Worm (Caenorhabditis elegans) whole organism, mixed stage, embryonic: ENCODE data around the gene Y54G11A.3.
A peak's percentile ranks its signal among the peaks of the same experiment; 100 is the strongest.

Experiments used
- M03D4.4 ChIP-seq: sonication (generic microtip); optimal IDR thresholded peaks from 2 replicates; lab custom pipeline; 2017; ENCODE audit warnings: mild to moderate bottlenecking, missing genetic modification characterization, missing compliant biosample characterization
- bed-3 ChIP-seq: fragments of 200-800 bp; sonication (Bioruptor generic); optimal IDR thresholded peaks from 3 replicates; lab custom pipeline; 2018; ENCODE audit warnings: mild to moderate bottlenecking, missing genetic modification characterization, moderate library complexity, missing compliant biosample characterization
- blmp-1 ChIP-seq: fragments of 150-350 bp; optimal IDR thresholded peaks from 2 replicates; lab custom pipeline; 2014; ENCODE audit warnings: missing biosample characterization, missing genetic modification characterization
- ceh-39 ChIP-seq: fragments of 150-350 bp; optimal IDR thresholded peaks from 2 replicates; lab custom pipeline; 2014; ENCODE audit warnings: missing biosample characterization, missing genetic modification characterization
- ceh-43 ChIP-seq: fragments of 200-800 bp; sonication (Bioruptor generic); optimal IDR thresholded peaks from 2 replicates; lab custom pipeline; 2018; ENCODE audit warnings: mild to moderate bottlenecking, missing genetic modification characterization, moderate library complexity, missing compliant biosample characterization
- ceh-83 ChIP-seq: fragments of 200-800 bp; sonication (Bioruptor generic); optimal IDR thresholded peaks from 2 replicates; lab custom pipeline; 2018; ENCODE audit warnings: mild to moderate bottlenecking, missing genetic modification characterization, missing compliant biosample characterization
- ces-1 ChIP-seq: fragments of 150-350 bp; optimal IDR thresholded peaks from 2 replicates; lab custom pipeline; 2014; ENCODE audit warnings: missing biosample characterization, missing genetic modification reagents, missing genetic modification characterization
- drap-1 ChIP-seq: fragments of 200-800 bp; sonication (Bioruptor generic); optimal IDR thresholded peaks from 3 replicates; lab custom pipeline; 2018; ENCODE audit warnings: mild to moderate bottlenecking, missing genetic modification characterization, missing compliant biosample characterization
- elt-3 ChIP-seq: fragments of 150-350 bp; optimal IDR thresholded peaks from 2 replicates; lab custom pipeline; 2014; ENCODE audit warnings: missing biosample characterization, missing genetic modification characterization
- flh-1 ChIP-seq: fragments of 200-800 bp; sonication (Bioruptor generic); optimal IDR thresholded peaks from 2 replicates; lab custom pipeline; 2018; ENCODE audit warnings: mild to moderate bottlenecking, missing genetic modification characterization, moderate library complexity, missing compliant biosample characterization
- ham-2 ChIP-seq: fragments of 200-800 bp; sonication (Bioruptor generic); optimal IDR thresholded peaks from 2 replicates; lab custom pipeline; 2018; ENCODE audit warnings: mild to moderate bottlenecking, missing genetic modification characterization, missing compliant biosample characterization
- hlh-1 ChIP-seq: fragments of 150-350 bp; optimal IDR thresholded peaks from 2 replicates; lab custom pipeline; 2014; ENCODE audit warnings: missing biosample characterization, missing genetic modification reagents, missing genetic modification characterization
- lin-13 ChIP-seq: fragments of 150-350 bp; optimal IDR thresholded peaks from 2 replicates; lab custom pipeline; 2014; ENCODE audit warnings: missing biosample characterization, missing genetic modification characterization
- lin-32 ChIP-seq: fragments of 200-800 bp; sonication (Bioruptor generic); optimal IDR thresholded peaks from 2 replicates; lab custom pipeline; 2018; ENCODE audit warnings: mild to moderate bottlenecking, missing genetic modification characterization, missing compliant biosample characterization
- lsy-2 ChIP-seq: fragments of 150-350 bp; optimal IDR thresholded peaks from 2 replicates; lab custom pipeline; 2014; ENCODE audit warnings: missing biosample characterization, missing genetic modification characterization
- mab-5 ChIP-seq: fragments of 150-350 bp; optimal IDR thresholded peaks from 2 replicates; lab custom pipeline; 2014; ENCODE audit warnings: missing biosample characterization, missing genetic modification characterization
- mep-1 ChIP-seq: fragments of 150-350 bp; optimal IDR thresholded peaks from 2 replicates; lab custom pipeline; 2017; ENCODE audit warnings: missing biosample characterization, missing genetic modification reagents, missing genetic modification characterization, inconsistent platforms
- mls-2 ChIP-seq: sonication (generic microtip); optimal IDR thresholded peaks from 2 replicates; lab custom pipeline; 2016; ENCODE audit warnings: mild to moderate bottlenecking, missing genetic modification characterization, moderate library complexity, missing compliant biosample characterization
- nhr-12 ChIP-seq: fragments of 150-350 bp; optimal IDR thresholded peaks from 2 replicates; lab custom pipeline; 2014; ENCODE audit warnings: missing biosample characterization, missing genetic modification characterization
- nhr-2 ChIP-seq: fragments of 150-350 bp; optimal IDR thresholded peaks from 2 replicates; lab custom pipeline; 2014; ENCODE audit warnings: missing biosample characterization, missing genetic modification characterization
- nhr-237 ChIP-seq: fragments of 150-350 bp; optimal IDR thresholded peaks from 2 replicates; lab custom pipeline; 2014; ENCODE audit warnings: missing biosample characterization, missing genetic modification characterization
- nhr-28 ChIP-seq: fragments of 150-350 bp; optimal IDR thresholded peaks from 2 replicates; lab custom pipeline; 2014; ENCODE audit warnings: missing biosample characterization, missing genetic modification characterization
- nhr-76 ChIP-seq: sonication (generic microtip); optimal IDR thresholded peaks from 2 replicates; lab custom pipeline; 2017; ENCODE audit warnings: missing biosample characterization, missing genetic modification characterization
- pha-4 ChIP-seq: fragments of 150-350 bp; optimal IDR thresholded peaks from 2 replicates; lab custom pipeline; 2018; ENCODE audit warnings: missing biosample characterization, missing genetic modification reagents, missing genetic modification characterization
- sem-2 ChIP-seq: fragments of 200-800 bp; sonication (Bioruptor generic); optimal IDR thresholded peaks from 2 replicates; lab custom pipeline; 2018; ENCODE audit warnings: mild to moderate bottlenecking, missing genetic modification characterization, missing compliant biosample characterization
- snpc-4 ChIP-seq: fragments of 150-350 bp; optimal IDR thresholded peaks from 2 replicates; lab custom pipeline; 2014; ENCODE audit warnings: missing biosample characterization, missing genetic modification characterization
- sptf-1 ChIP-seq: sonication (generic microtip); optimal IDR thresholded peaks from 2 replicates; lab custom pipeline; 2017; ENCODE audit warnings: mild to moderate bottlenecking, missing genetic modification characterization, moderate library complexity, missing compliant biosample characterization
- tbx-8 ChIP-seq: fragments of 200-800 bp; sonication (Bioruptor generic); optimal IDR thresholded peaks from 2 replicates; lab custom pipeline; 2018; ENCODE audit warnings: mild to moderate bottlenecking, missing genetic modification characterization, moderate library complexity, missing compliant biosample characterization
- unc-120 ChIP-seq: sonication (generic microtip); optimal IDR thresholded peaks from 2 replicates; lab custom pipeline; 2017; ENCODE audit warnings: missing genetic modification characterization, missing compliant biosample characterization; ENCODE audit not compliant: poor library complexity, severe bottlenecking
- unc-39 ChIP-seq: fragments of 150-350 bp; optimal IDR thresholded peaks from 2 replicates; lab custom pipeline; 2014; ENCODE audit warnings: missing biosample characterization, missing genetic modification characterization
- unc-62 ChIP-seq: fragments of 150-350 bp; optimal IDR thresholded peaks from 2 replicates; lab custom pipeline; 2014; ENCODE audit warnings: missing biosample characterization, missing genetic modification reagents, missing genetic modification characterization
- zip-8 ChIP-seq: fragments of 150-350 bp; optimal IDR thresholded peaks from 2 replicates; lab custom pipeline; 2014; ENCODE audit warnings: missing biosample characterization, missing genetic modification characterization
- ztf-11 ChIP-seq: fragments of 150-350 bp; optimal IDR thresholded peaks from 2 replicates; lab custom pipeline; 2014; ENCODE audit warnings: missing biosample characterization, missing genetic modification characterization

Gene Y54G11A.3

ce11 chrII:14236569-14236968, 39.9 kb upstream of the Y54G11A.3 start:
- TF ChIP-seq ceh-39 (tag; lab: Kevin White, UChicago) (no peak), bed-3 (GFP tag; lab: Kevin White, UChicago) (no peak), drap-1 (GFP tag; lab: Kevin White, UChicago) (no peak), lin-32 (GFP tag; lab: Kevin White, UChicago) (no peak)

ce11 chrII:14237245-14237806, 39.1 kb upstream of the Y54G11A.3 start:
- TF ChIP-seq mls-2 (tag; lab: Kevin White, UChicago) (no peak), ham-2 (GFP tag; lab: Kevin White, UChicago) (peak; percentile 13)

ce11 chrII:14239924-14240323, 36.5 kb upstream of the Y54G11A.3 start:
- TF ChIP-seq ceh-39 (tag; lab: Kevin White, UChicago) (no peak), nhr-2 (tag; lab: Kevin White, UChicago) (no peak), tbx-8 (GFP tag; lab: Kevin White, UChicago) (no peak), mab-5 (no peak), unc-62 (GFP tag; lab: Kevin White, UChicago) (no peak), hlh-1 (tag; lab: Kevin White, UChicago) (no peak)

ce11 chrII:14242259-14242658, 34.2 kb upstream of the Y54G11A.3 start:
- TF ChIP-seq nhr-237 (tag; lab: Kevin White, UChicago) (no peak), lsy-2 (tag; lab: Kevin White, UChicago) (peak; percentile 29), sptf-1 (tag; lab: Kevin White, UChicago) (no peak), elt-3 (tag; lab: Kevin White, UChicago) (no peak), nhr-28 (no peak), mab-5 (no peak), nhr-12 (tag; lab: Kevin White, UChicago) (no peak)

- TF ChIP-seq unc-62 (GFP tag; lab: Kevin White, UChicago) (no peak), snpc-4 (tag; lab: Kevin White, UChicago) (no peak), sptf-1 (tag; lab: Kevin White, UChicago) (no peak), M03D4.4 (tag; lab: Kevin White, UChicago) (no peak), nhr-237 (tag; lab: Kevin White, UChicago) (no peak), sem-2 (GFP tag; lab: Kevin White, UChicago) (no peak), hlh-1 (tag; lab: Kevin White, UChicago) (no peak), bed-3 (GFP tag; lab: Kevin White, UChicago) (no peak), blmp-1 (tag; lab: Kevin White, UChicago) (no peak), lin-32 (GFP tag; lab: Kevin White, UChicago) (no peak), ceh-43 (no peak), nhr-2 (tag; lab: Kevin White, UChicago) (no peak), mls-2 (tag; lab: Kevin White, UChicago) (no peak)
Measured at ce11 chrII:14243503-14243902, 32.9 kb upstream of the Y54G11A.3 start, which contains the start of gene jmjd-2. TSS of gene jmjd-2 (minus strand) at chrII:14243603.

ce11 chrII:14244457-14245254, 31.8 kb upstream of the Y54G11A.3 start:
- TF ChIP-seq nhr-12 (tag; lab: Kevin White, UChicago) (no peak), mab-5 (no peak), pha-4 (tag; lab: Kevin White, UChicago) (peak; percentile 42), ceh-39 (tag; lab: Kevin White, UChicago) (no peak), zip-8 (tag; lab: Kevin White, UChicago) (no peak), unc-39 (tag; lab: Kevin White, UChicago) (no peak), lin-13 (tag; lab: Kevin White, UChicago) (no peak), sem-2 (GFP tag; lab: Kevin White, UChicago) (no peak), unc-120 (no peak), hlh-1 (tag; lab: Kevin White, UChicago) (peak; percentile 35), nhr-2 (tag; lab: Kevin White, UChicago) (no peak), nhr-28 (no peak), tbx-8 (GFP tag; lab: Kevin White, UChicago) (no peak), drap-1 (GFP tag; lab: Kevin White, UChicago) (no peak), ceh-83 (GFP tag; lab: Kevin White, UChicago) (no peak), nhr-237 (tag; lab: Kevin White, UChicago) (no peak), M03D4.4 (tag; lab: Kevin White, UChicago) (no peak), bed-3 (GFP tag; lab: Kevin White, UChicago) (no peak), nhr-76 (tag; lab: Kevin White, UChicago) (no peak), unc-62 (GFP tag; lab: Kevin White, UChicago) (peak; percentile 19), snpc-4 (tag; lab: Kevin White, UChicago) (no peak), mep-1 (peak; percentile 5), flh-1 (no peak), sptf-1 (tag; lab: Kevin White, UChicago) (peak; percentile 36), ztf-11 (no peak), blmp-1 (tag; lab: Kevin White, UChicago) (peak; percentile 56), ceh-43 (no peak), ces-1 (GFP tag; lab: Kevin White, UChicago) (peak; percentile 53), lsy-2 (tag; lab: Kevin White, UChicago) (peak; percentile 57)
